Worm (Caenorhabditis elegans): ENCODE results near the gene F58F12.12.
A peak's percentile ranks its signal among the peaks of the same experiment; 100 is the strongest.

The F58F12.12 gene

ce11 chrII:6370110-6370509 lies 10.9 kb upstream of the F58F12.12 start (continued):
- TF ChIP-seq ceh-44 (GFP tag; IDR thresholded peaks at IDR 0.05) (no peak), lsy-2 (tag; optimal IDR thresholded peaks at IDR 0.05) (peak; percentile 69 to 88), madf-9 (GFP tag; conservative IDR thresholded peaks at IDR 0.05) (peak; percentile 39; the same call in 1 of the 2 replicates), snpc-1.2 (GFP tag; IDR thresholded peaks at IDR 0.05) (peak; percentile 21; the same call in 1 of the 2 replicates), ceh-32 (tag; optimal IDR thresholded peaks at IDR 0.05; ENCODE audit: poor library complexity) (no peak), F26F4.8 (GFP tag; conservative IDR thresholded peaks at IDR 0.05) (no peak), vab-7 (GFP tag; IDR thresholded peaks at IDR 0.05) (no peak), mes-2 (tag; optimal IDR thresholded peaks at IDR 0.05; ENCODE audit: poor library complexity, severe bottlenecking) (peak; percentile 75), dpl-1 (GFP tag; optimal IDR thresholded peaks at IDR 0.05) (peak; percentile 71), dmd-8 (GFP tag; IDR thresholded peaks at IDR 0.05) (no peak), lin-1 (GFP tag; IDR thresholded peaks at IDR 0.05) (peak; percentile 78), fkh-10 (GFP tag; optimal IDR thresholded peaks at IDR 0.05) (peak; percentile 48), R02D3.7 (tag; optimal IDR thresholded peaks at IDR 0.05) (no peak), arid-1 (GFP tag; conservative IDR thresholded peaks at IDR 0.05) (peak; percentile 71), hmg-1.1 (GFP tag; IDR thresholded peaks at IDR 0.05) (peak; percentile 88), D1046.2 (GFP tag; IDR thresholded peaks at IDR 0.05) (0 out of 2 replicates have a peak, but pooled peaks have one; percentile 38), T20F7.1 (GFP tag; optimal IDR thresholded peaks at IDR 0.05) (peak; percentile 44), dmd-9 (GFP tag; IDR thresholded peaks at IDR 0.05) (no peak), Y48G9A.11 (GFP tag; IDR thresholded peaks at IDR 0.05) (no peak), lin-29 (GFP tag; IDR thresholded peaks at IDR 0.05) (no peak), duxl-1 (tag; optimal IDR thresholded peaks at IDR 0.05; ENCODE audit: poor library complexity) (no peak), aha-1 (tag) (peak; percentile 95), lim-7 (GFP tag; IDR thresholded peaks at IDR 0.05) (no peak), egl-27 (tag; optimal IDR thresholded peaks at IDR 0.05) (no peak), nhr-237 (tag; optimal IDR thresholded peaks at IDR 0.05) (no peak), T26A8.4 (GFP tag; IDR thresholded peaks at IDR 0.05) (peak; percentile 80), saeg-2 (GFP tag; IDR thresholded peaks at IDR 0.05) (no peak), attf-4 (tag; optimal IDR thresholded peaks at IDR 0.05) (peak; percentile 31), mdt-29 (GFP tag; IDR thresholded peaks at IDR 0.05) (no peak), ztf-7 (tag; optimal IDR thresholded peaks at IDR 0.05) (peak; percentile 36), nhr-10 (tag; optimal IDR thresholded peaks at IDR 0.05) (no peak), nhr-28 (tag; optimal IDR thresholded peaks at IDR 0.05) (peak; percentile 86), lin-39 (tag; optimal IDR thresholded peaks at IDR 0.05) (no peak), php-3 (GFP tag; IDR thresholded peaks at IDR 0.05) (no peak), mxl-2 (GFP tag; conservative IDR thresholded peaks at IDR 0.05) (no peak), hlh-11 (tag; optimal IDR thresholded peaks at IDR 0.05) (peak; percentile 89), nhr-48 (tag; optimal IDR thresholded peaks at IDR 0.05) (peak; percentile 83), sdz-12 (GFP tag; optimal IDR thresholded peaks at IDR 0.05) (no peak), Y105C5A.15 (GFP tag; IDR thresholded peaks at IDR 0.05) (no peak), gei-8 (GFP tag; optimal IDR thresholded peaks at IDR 0.05) (no peak), lin-15B (tag; optimal IDR thresholded peaks at IDR 0.05) (peak; percentile 27), nhr-102 (tag; optimal IDR thresholded peaks at IDR 0.05) (peak; percentile 20), pqm-1 (tag; optimal IDR thresholded peaks at IDR 0.05) (peak; percentile 24), ZK546.5 (tag; optimal IDR thresholded peaks at IDR 0.05) (no peak), F44E2.7 (GFP tag; IDR thresholded peaks at IDR 0.05) (no peak), nhr-41 (GFP tag; IDR thresholded peaks at IDR 0.05) (peak; percentile 31; the same call in 1 of the 2 replicates), aly-2 (tag; optimal IDR thresholded peaks at IDR 0.05) (no peak), dmd-6 (GFP tag; IDR thresholded peaks at IDR 0.05) (peak; percentile 80), fos-1 (tag; optimal IDR thresholded peaks at IDR 0.05) (no peak), nhr-111 (GFP tag; optimal IDR thresholded peaks at IDR 0.05) (no peak), snpc-4 (tag; optimal IDR thresholded peaks at IDR 0.05) (no peak), zfp-3 (GFP tag; conservative IDR thresholded peaks at IDR 0.05) (no peak)
